Fruit fly (Drosophila melanogaster): ENCODE data around the gene Dref.
A peak's percentile ranks its signal among the peaks of the same experiment; 100 is the strongest.

Dref gene

dm6 chr2L:9943521-9943920 is 23.5 kb downstream of the Dref start (continued):
- TF ChIP-seq Hmr (GFP tag; optimal IDR thresholded peaks at IDR 0.05), result peak; percentile 34
- no peak for TF ChIP-seq CG16813 (GFP tag; IDR thresholded peaks at IDR 0.05; ENCODE audit: partially characterized antibody)
- TF ChIP-seq CG1603 (tag; optimal IDR thresholded peaks at IDR 0.05), result peak; percentile 22
- peak; percentile 14 for TF ChIP-seq CG7839 (tag; optimal IDR thresholded peaks at IDR 0.05)
- no peak for TF ChIP-seq CG15073 (GFP tag; optimal IDR thresholded peaks at IDR 0.05)
- TF ChIP-seq Pdp1 (GFP tag; optimal IDR thresholded peaks at IDR 0.05), result peak in 1 of 2 experiments; percentile 32
- peak; percentile 73 for TF ChIP-seq rib (GFP tag; IDR thresholded peaks at IDR 0.05)
- TF ChIP-seq her (GFP tag; optimal IDR thresholded peaks at IDR 0.05), result peak; percentile 18
- no peak for TF ChIP-seq pan (optimal IDR thresholded peaks at IDR 0.05)
- no peak for TF ChIP-seq pan (GFP tag; optimal IDR thresholded peaks at IDR 0.05 in 1 of 2, IDR thresholded peaks at IDR 0.05 in 1 of 2)
- peak; percentile 26 for TF ChIP-seq CG6813 (GFP tag; optimal IDR thresholded peaks at IDR 0.05)
- TF ChIP-seq CG2120 (GFP tag; optimal IDR thresholded peaks at IDR 0.05), result peak; percentile 59
- TF ChIP-seq CG3281 (GFP tag; optimal IDR thresholded peaks at IDR 0.05), result peak; percentile 2

dm6 chr2L:9938631-9939256 is 28.3 kb downstream of the Dref start, which contains the start of the genes Datp and CG4619:
Gene Datp, minus strand, starts transcription at chr2L:9938790.
Gene CG4619, plus strand, starts transcription at chr2L:9938863.
- TF ChIP-seq CG2120 (GFP tag; optimal IDR thresholded peaks at IDR 0.05) (peak; percentile 75), CG18599 (GFP tag; optimal IDR thresholded peaks at IDR 0.05) (peak; percentile 72), CG10321 (GFP tag; IDR thresholded peaks at IDR 0.05) (no peak), CG9797 (GFP tag; optimal IDR thresholded peaks at IDR 0.05) (peak; percentile 8), Deaf1 (tag; optimal IDR thresholded peaks at IDR 0.05) (no peak), ATbp (GFP tag; optimal IDR thresholded peaks at IDR 0.05) (no peak), da (GFP tag; optimal IDR thresholded peaks at IDR 0.05) (peak; percentile 49), slp2 (GFP tag; optimal IDR thresholded peaks at IDR 0.05) (no peak), Antp (GFP tag; optimal IDR thresholded peaks at IDR 0.05) (peak; percentile 33), CoRest (tag; optimal IDR thresholded peaks at IDR 0.05) (peak; percentile 23), CG31224 (GFP tag; IDR thresholded peaks at IDR 0.05) (no peak), CG10147 (GFP tag; optimal IDR thresholded peaks at IDR 0.05) (no peak), zf30C (GFP tag; optimal IDR thresholded peaks at IDR 0.05) (peak; percentile 19), fd102C (GFP tag; optimal IDR thresholded peaks at IDR 0.05) (no peak), CG14860 (GFP tag; IDR thresholded peaks at IDR 0.05; ENCODE audit: partially characterized antibody) (0 out of 3 replicates have a peak, but pooled peaks have one; percentile 7), bcd (GFP tag; optimal IDR thresholded peaks at IDR 0.05) (peak; percentile 30), CG10565 (GFP tag; optimal IDR thresholded peaks at IDR 0.05) (no peak), h (optimal IDR thresholded peaks at IDR 0.05) (no peak), tin (GFP tag; optimal IDR thresholded peaks at IDR 0.05) (peak; percentile 31), sqz (GFP tag; optimal IDR thresholded peaks at IDR 0.05) (no peak), esg (GFP tag; conservative IDR thresholded peaks at IDR 0.05) (no peak), CG2712 (tag; optimal IDR thresholded peaks at IDR 0.05) (peak; percentile 16), zen (tag; optimal IDR thresholded peaks at IDR 0.05) (peak; percentile 67), ro (GFP tag; IDR thresholded peaks at IDR 0.05) (no peak), br (optimal IDR thresholded peaks at IDR 0.05) (no peak), CG4404 (GFP tag; IDR thresholded peaks at IDR 0.05) (peak; percentile 40), Med (GFP tag) (peak; percentile 96), Meics (GFP tag; optimal IDR thresholded peaks at IDR 0.05) (peak; percentile 39), az2 (GFP tag; optimal IDR thresholded peaks at IDR 0.05) (no peak), p53 (GFP tag; optimal IDR thresholded peaks at IDR 0.05) (no peak), Xrp1 (GFP tag; IDR thresholded peaks at IDR 0.05) (peak; percentile 31; the same call in 1 of the 2 replicates), pita (GFP tag; optimal IDR thresholded peaks at IDR 0.05) (no peak), CG3163 (GFP tag; optimal IDR thresholded peaks at IDR 0.05) (peak; percentile 13), Max (GFP tag; optimal IDR thresholded peaks at IDR 0.05) (peak; percentile 46), CG10209 (GFP tag; optimal IDR thresholded peaks at IDR 0.05) (peak; percentile 50), corto (GFP tag; optimal IDR thresholded peaks at IDR 0.05) (no peak), CG16863 (GFP tag; optimal IDR thresholded peaks at IDR 0.05) (no peak), Hey (tag; optimal IDR thresholded peaks at IDR 0.05) (no peak)

Measured in whole organism, embryonic.